Fruit fly (Drosophila melanogaster): Measurements from ENCODE around the gene CG9331.
A peak's percentile ranks its signal among the peaks of the same experiment; 100 is the strongest.

Gene CG9331

DNA sequence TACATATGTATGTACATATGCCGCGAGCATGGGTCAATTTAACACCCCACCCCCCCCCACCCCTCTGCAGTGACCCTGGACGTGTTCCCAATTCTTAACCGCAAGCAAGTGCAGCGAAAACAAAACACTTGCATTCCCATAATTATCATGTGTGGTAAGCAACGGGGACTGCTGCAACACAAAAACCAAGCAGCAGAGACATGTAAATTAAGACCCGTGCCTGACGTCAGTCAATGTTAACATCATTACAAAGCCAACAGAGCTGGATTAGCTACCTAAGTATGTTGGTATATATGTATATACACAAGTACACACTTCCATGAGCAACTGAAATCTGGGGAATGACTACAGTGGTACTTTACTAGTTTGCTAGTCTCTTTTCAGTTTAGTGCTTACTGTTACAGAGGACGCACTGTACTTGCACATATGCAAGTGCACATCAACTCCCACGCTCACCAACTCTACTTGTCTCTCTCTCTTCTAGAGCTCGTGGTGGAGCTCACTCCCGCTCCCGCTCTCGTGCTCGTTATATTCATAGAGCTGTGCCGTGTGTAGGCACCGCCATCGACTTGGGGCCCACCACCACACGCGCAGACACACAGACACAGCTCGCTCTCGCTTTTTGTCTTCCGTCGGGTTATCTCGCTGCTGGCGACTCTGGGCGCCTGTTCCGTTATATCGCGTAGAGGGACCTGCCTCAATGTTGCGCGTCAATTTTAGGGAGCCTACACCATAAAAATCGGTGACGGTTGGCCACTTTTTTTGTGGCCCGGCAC is 1.2 kb upstream of the CG9331 start (continued):
- TF ChIP-seq CG4617 (GFP tag; optimal IDR thresholded peaks at IDR 0.05; ENCODE audit: borderline replicate concordance), result no peak
- no peak for TF ChIP-seq Neu2 (GFP tag; optimal IDR thresholded peaks at IDR 0.05; ENCODE audit: borderline replicate concordance)
- TF ChIP-seq mirr (GFP tag; optimal IDR thresholded peaks at IDR 0.05), result no peak
- no peak for TF ChIP-seq Ravus (GFP tag; IDR thresholded peaks at IDR 0.05)
- TF ChIP-seq tx (GFP tag; optimal IDR thresholded peaks at IDR 0.05), result no peak
- no peak for TF ChIP-seq CG9437 (GFP tag; optimal IDR thresholded peaks at IDR 0.05)
- no peak for TF ChIP-seq GATAe (GFP tag; conservative IDR thresholded peaks at IDR 0.05)
- TF ChIP-seq maf-S (GFP tag; optimal IDR thresholded peaks at IDR 0.05), result no peak
- TF ChIP-seq Aef1 (GFP tag; IDR thresholded peaks at IDR 0.05), result no peak
- TF ChIP-seq CrebB (tag; optimal IDR thresholded peaks at IDR 0.05), result no peak
- no peak for TF ChIP-seq pho (GFP tag; optimal IDR thresholded peaks at IDR 0.05)
- TF ChIP-seq hbn (GFP tag; IDR thresholded peaks at IDR 0.05; ENCODE audit: partially characterized antibody), result peak; percentile 37
- TF ChIP-seq sima (GFP tag; optimal IDR thresholded peaks at IDR 0.05), result no peak
- no peak for TF ChIP-seq jumu (GFP tag; optimal IDR thresholded peaks at IDR 0.05)
- TF ChIP-seq CG32767 (GFP tag; IDR thresholded peaks at IDR 0.05), result no peak
- peak; percentile 47; the same call in 1 of the 3 replicates for TF ChIP-seq otp (GFP tag; IDR thresholded peaks at IDR 0.05)
- TF ChIP-seq Atf3 (GFP tag; optimal IDR thresholded peaks at IDR 0.05), result no peak
- TF ChIP-seq Lhr (GFP tag; optimal IDR thresholded peaks at IDR 0.05), result peak; percentile 23
- TF ChIP-seq Opbp (GFP tag; IDR thresholded peaks at IDR 0.05; ENCODE audit: partially characterized antibody), result peak; percentile 48; the same call in 1 of the 3 replicates
- no peak for TF ChIP-seq CoRest (tag; optimal IDR thresholded peaks at IDR 0.05)
- no peak for TF ChIP-seq CG16815 (GFP tag; optimal IDR thresholded peaks at IDR 0.05)
- TF ChIP-seq CG17385 (GFP tag; optimal IDR thresholded peaks at IDR 0.05), result peak; percentile 17
- no peak for TF ChIP-seq Gsc (GFP tag; IDR thresholded peaks at IDR 0.05)
- no peak for TF ChIP-seq sc (optimal IDR thresholded peaks at IDR 0.05)
- no peak for TF ChIP-seq sc (GFP tag; optimal IDR thresholded peaks at IDR 0.05)
- no peak for TF ChIP-seq CG4282 (GFP tag; optimal IDR thresholded peaks at IDR 0.05)
- TF ChIP-seq salm (tag; optimal IDR thresholded peaks at IDR 0.05), result no peak
- no peak for TF ChIP-seq Camta (GFP tag; optimal IDR thresholded peaks at IDR 0.05)
- peak; percentile 58 for TF ChIP-seq sqz (GFP tag; optimal IDR thresholded peaks at IDR 0.05)
- TF ChIP-seq HHEX (GFP tag; optimal IDR thresholded peaks at IDR 0.05), result no peak
- peak; percentile 55 for TF ChIP-seq kah (GFP tag; optimal IDR thresholded peaks at IDR 0.05)
- TF ChIP-seq Rx (GFP tag; IDR thresholded peaks at IDR 0.05), result no peak
- TF ChIP-seq sug (tag; optimal IDR thresholded peaks at IDR 0.05), result peak; percentile 56
- TF ChIP-seq CG14014 (GFP tag; IDR thresholded peaks at IDR 0.05), result no peak

DNA sequence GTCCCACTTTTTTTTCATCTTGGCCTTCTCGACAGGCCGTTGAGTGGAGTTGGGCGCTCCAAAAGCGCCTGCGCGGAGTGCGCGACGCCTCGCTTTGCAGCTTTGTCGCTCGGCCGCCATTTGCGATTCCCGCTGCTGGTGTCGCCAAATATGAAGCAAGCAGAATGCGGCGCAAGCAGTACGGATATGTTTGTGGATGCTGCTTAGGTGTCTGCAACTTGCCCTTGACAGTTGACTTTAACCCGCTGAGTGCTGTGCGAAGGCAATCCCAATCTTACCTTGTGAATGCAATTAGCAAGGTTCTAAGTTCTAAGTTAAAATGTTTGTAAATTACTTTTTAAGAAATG is 630 bp upstream of the CG9331 start:
- TF ChIP-seq oc (tag; optimal IDR thresholded peaks at IDR 0.05) (no peak), CG11504 (tag; optimal IDR thresholded peaks at IDR 0.05) (peak; percentile 88), ken (GFP tag; IDR thresholded peaks at IDR 0.05) (0 out of 3 replicates have a peak, but pooled peaks have one; percentile 7), inv (GFP tag; IDR thresholded peaks at IDR 0.05; ENCODE audit: partially characterized antibody) (no peak), rib (GFP tag; IDR thresholded peaks at IDR 0.05) (peak; percentile 39), CG6175 (GFP tag; IDR thresholded peaks at IDR 0.05) (0 out of 3 replicates have a peak, but pooled peaks have one; percentile 68), CG14441 (GFP tag; IDR thresholded peaks at IDR 0.05) (no peak), sug (tag; optimal IDR thresholded peaks at IDR 0.05) (peak; percentile 12), Sox100B (GFP tag; optimal IDR thresholded peaks at IDR 0.05) (no peak), corto (GFP tag; optimal IDR thresholded peaks at IDR 0.05) (no peak), CG11560 (tag; IDR thresholded peaks at IDR 0.05) (no peak), ase (GFP tag; IDR thresholded peaks at IDR 0.05) (no peak), bowl (GFP tag; IDR thresholded peaks at IDR 0.05) (peak; percentile 35; the same call in 1 of the 2 replicates), Med (GFP tag) (peak; percentile 12), CG14965 (GFP tag; optimal IDR thresholded peaks at IDR 0.05; ENCODE audit: borderline replicate concordance) (no peak), ewg (GFP tag; optimal IDR thresholded peaks at IDR 0.05) (peak; percentile 64), wek (GFP tag; optimal IDR thresholded peaks at IDR 0.05) (no peak), CG9727 (GFP tag; optimal IDR thresholded peaks at IDR 0.05) (no peak), Atf-2 (GFP tag; optimal IDR thresholded peaks at IDR 0.05) (peak; percentile 2), CG17385 (GFP tag; optimal IDR thresholded peaks at IDR 0.05) (no peak)

Measured in whole organism, embryonic.